Fruit fly (Drosophila melanogaster) whole organism, embryonic: ENCODE data around the gene CG12301.
A peak's percentile ranks its signal among the peaks of the same experiment; 100 is the strongest.

Experiments
- C15 ChIP-seq: fragments of 200-800 bp; sonication (Bioruptor generic); IDR thresholded peaks from 3 replicates; pipeline ENCODE4 v1.3.6; 2022; ENCODE audit warnings: missing biosample characterization, missing genetic modification characterization
- CG10366 ChIP-seq: fragments of 200-800 bp; sonication (Bioruptor generic); IDR thresholded peaks from 2 replicates; pipeline ENCODE4 v1.3.6; 2022; ENCODE audit warnings: missing biosample characterization, missing genetic modification characterization
- CG10979 ChIP-seq: fragments of 200-800 bp; sonication (Bioruptor generic); optimal IDR thresholded peaks from 2 replicates; lab custom pipeline; 2018; ENCODE audit warnings: missing biosample characterization, mild to moderate bottlenecking, missing genetic modification characterization, moderate library complexity
- CG11398 ChIP-seq: fragments of 200-800 bp; sonication (Bioruptor generic); optimal IDR thresholded peaks from 2 replicates; lab custom pipeline; 2016; ENCODE audit warnings: missing biosample characterization, missing genetic modification characterization
- CG11560 ChIP-seq: fragments of 200-800 bp; sonication (Bioruptor generic); IDR thresholded peaks from 3 replicates; pipeline ENCODE4 v1.3.6; 2022; ENCODE audit warnings: missing biosample characterization, missing genetic modification characterization
- CG11695 ChIP-seq: fragments of 200-800 bp; sonication (Bioruptor generic); IDR thresholded peaks from 3 replicates; pipeline ENCODE4 v1.3.6; 2022; ENCODE audit warnings: missing biosample characterization, missing genetic modification characterization
- CG13894 ChIP-seq: fragments of 200-800 bp; sonication (Bioruptor generic); optimal IDR thresholded peaks from 3 replicates; lab custom pipeline; 2018; ENCODE audit warnings: missing biosample characterization, mild to moderate bottlenecking, missing genetic modification characterization, moderate library complexity
- CG15479 ChIP-seq: fragments of 200-800 bp; sonication (Bioruptor generic); optimal IDR thresholded peaks from 3 replicates; lab custom pipeline; 2019; ENCODE audit warnings: missing biosample characterization, mild to moderate bottlenecking, missing genetic modification characterization, moderate library complexity
- CG16813 ChIP-seq: fragments of 200-800 bp; sonication (Bioruptor generic); IDR thresholded peaks from 3 replicates; pipeline ENCODE4 v1.3.6; 2022; ENCODE audit warnings: missing biosample characterization, missing genetic modification characterization; ENCODE audit not compliant: partially characterized antibody
- CG2678 ChIP-seq: fragments of 200-800 bp; sonication (Bioruptor generic); optimal IDR thresholded peaks from 3 replicates; lab custom pipeline; 2019; ENCODE audit warnings: missing biosample characterization, mild to moderate bottlenecking, missing genetic modification characterization, moderate library complexity
- CG30020 ChIP-seq: fragments of 200-800 bp; optimal IDR thresholded peaks from 2 replicates; lab custom pipeline; 2019; ENCODE audit warnings: missing biosample characterization, mild to moderate bottlenecking, missing genetic modification characterization, moderate library complexity
- CG31365 ChIP-seq: fragments of 200-800 bp; sonication (Bioruptor generic); optimal IDR thresholded peaks from 2 replicates; lab custom pipeline; 2018; ENCODE audit warnings: missing biosample characterization, mild to moderate bottlenecking, missing genetic modification characterization
- CG31441 ChIP-seq: fragments of 200-800 bp; sonication (Bioruptor generic); IDR thresholded peaks from 2 replicates; pipeline ENCODE4 v1.3.6; 2022; ENCODE audit warnings: missing biosample characterization, missing genetic modification characterization
- CG4282 ChIP-seq: fragments of 200-800 bp; sonication (Bioruptor generic); optimal IDR thresholded peaks from 2 replicates; lab custom pipeline; 2016; ENCODE audit warnings: missing biosample characterization, missing genetic modification characterization
- CG4707 ChIP-seq: fragments of 200-800 bp; sonication (Bioruptor generic); optimal IDR thresholded peaks from 2 replicates; lab custom pipeline; 2018; ENCODE audit warnings: missing biosample characterization, mild to moderate bottlenecking, missing genetic modification characterization, moderate library complexity
- CG6689 ChIP-seq: fragments of 200-800 bp; sonication (Bioruptor generic); IDR thresholded peaks from 2 replicates; pipeline ENCODE4 v1.3.6; 2022; ENCODE audit warnings: missing biosample characterization, missing genetic modification characterization
- CG6765 ChIP-seq: fragments of 200-800 bp; sonication (Bioruptor generic); optimal IDR thresholded peaks from 3 replicates; lab custom pipeline; 2017; ENCODE audit warnings: missing biosample characterization, mild to moderate bottlenecking, missing genetic modification characterization
- CG6791 ChIP-seq: fragments of 200-800 bp; sonication (Bioruptor generic); IDR thresholded peaks from 3 replicates; pipeline ENCODE4 v1.3.6; 2022; ENCODE audit warnings: missing biosample characterization, missing genetic modification characterization; ENCODE audit not compliant: partially characterized antibody
- CG7357 ChIP-seq: fragments of 200-800 bp; sonication (Bioruptor generic); IDR thresholded peaks from 3 replicates; pipeline ENCODE4 v1.3.6; 2022; ENCODE audit warnings: missing biosample characterization, missing genetic modification characterization
- CG7372 ChIP-seq: fragments of 200-800 bp; sonication (Bioruptor generic); IDR thresholded peaks from 2 replicates; pipeline ENCODE4 v1.3.6; 2022; ENCODE audit warnings: missing biosample characterization, missing genetic modification characterization
- Dfd ChIP-seq, 2 experiments: fragments of >200 bp; optimal IDR thresholded peaks; 2 replicates each; lab custom pipeline; 2017; ENCODE audit warnings: missing biosample characterization in 2 of 2, missing genetic modification characterization in 2 of 2
- Dll ChIP-seq: fragments of 200-800 bp; sonication (Bioruptor generic); IDR thresholded peaks from 4 replicates; pipeline ENCODE4 v1.3.6; 2022; ENCODE audit warnings: missing biosample characterization, missing genetic modification characterization; ENCODE audit not compliant: partially characterized antibody
- E2f1 ChIP-seq: fragments of 200-800 bp; sonication (Bioruptor generic); IDR thresholded peaks from 2 replicates; pipeline ENCODE4 v1.3.6; 2022; ENCODE audit warnings: missing biosample characterization, missing genetic modification characterization
- Ets97D ChIP-seq: fragments of 200-800 bp; sonication (Bioruptor generic); optimal IDR thresholded peaks from 3 replicates; lab custom pipeline; 2016; ENCODE audit warnings: missing biosample characterization, missing genetic modification characterization
- H15 ChIP-seq: fragments of 200-800 bp; sonication (Bioruptor generic); IDR thresholded peaks from 3 replicates; pipeline ENCODE4 v1.3.6; 2022; ENCODE audit warnings: missing biosample characterization, missing genetic modification characterization
- HmgZ ChIP-seq: fragments of 200-800 bp; sonication (Bioruptor generic); optimal IDR thresholded peaks from 2 replicates; lab custom pipeline; 2018; ENCODE audit warnings: missing biosample characterization, mild to moderate bottlenecking, missing genetic modification characterization
- Hsf ChIP-seq: fragments of 200-800 bp; sonication (Bioruptor generic); optimal IDR thresholded peaks from 3 replicates; lab custom pipeline; 2016; ENCODE audit warnings: missing biosample characterization, missing genetic modification characterization
- Lpt ChIP-seq: fragments of >200 bp; optimal IDR thresholded peaks from 2 replicates; lab custom pipeline; 2018; ENCODE audit warnings: missing biosample characterization, missing genetic modification characterization
- MTF-1 ChIP-seq: fragments of 200-800 bp; sonication (Bioruptor generic); optimal IDR thresholded peaks from 2 replicates; lab custom pipeline; 2018; ENCODE audit warnings: missing biosample characterization, mild to moderate bottlenecking, missing genetic modification characterization, borderline replicate concordance
- NFAT ChIP-seq: fragments of 200-800 bp; sonication (Bioruptor generic); IDR thresholded peaks from 2 replicates; pipeline ENCODE4 v1.3.6; 2022; ENCODE audit warnings: missing biosample characterization, missing genetic modification characterization
- Optix ChIP-seq: fragments of 200-800 bp; sonication (Bioruptor generic); IDR thresholded peaks from 3 replicates; pipeline ENCODE4 v1.3.6; 2022; ENCODE audit warnings: missing biosample characterization, missing genetic modification characterization
- Vsx1 ChIP-seq: fragments of 200-800 bp; sonication (Bioruptor generic); optimal IDR thresholded peaks from 2 replicates; lab custom pipeline; 2017; ENCODE audit warnings: missing biosample characterization, mild to moderate bottlenecking, missing genetic modification characterization, missing genetic modification reagents
- YL-1 ChIP-seq: fragments of 200-800 bp; sonication (Bioruptor generic); optimal IDR thresholded peaks from 3 replicates; lab custom pipeline; 2017; ENCODE audit warnings: missing biosample characterization, mild to moderate bottlenecking, missing genetic modification characterization
- crol ChIP-seq: fragments of 200-800 bp; sonication (Bioruptor generic); IDR thresholded peaks from 2 replicates; pipeline ENCODE4 v1.3.6; 2022; ENCODE audit warnings: missing biosample characterization, missing genetic modification characterization
- dati ChIP-seq: fragments of 200-800 bp; sonication (Bioruptor generic); IDR thresholded peaks from 2 replicates; pipeline ENCODE4 v1.3.6; 2022; ENCODE audit warnings: missing biosample characterization, missing genetic modification characterization
- dysf ChIP-seq: fragments of 200-800 bp; sonication (Bioruptor generic); IDR thresholded peaks from 3 replicates; pipeline ENCODE4 v1.3.6; 2022; ENCODE audit warnings: missing biosample characterization, missing genetic modification characterization
- fd64A ChIP-seq: fragments of 200-800 bp; sonication (Bioruptor generic); optimal IDR thresholded peaks from 3 replicates; lab custom pipeline; 2018; ENCODE audit warnings: missing biosample characterization, mild to moderate bottlenecking, missing genetic modification characterization
- gro ChIP-seq: fragments of 200-800 bp; sonication (Bioruptor generic); optimal IDR thresholded peaks from 2 replicates; lab custom pipeline; 2016; ENCODE audit warnings: missing biosample characterization, missing genetic modification characterization
- inv ChIP-seq: fragments of 200-800 bp; sonication (Bioruptor generic); IDR thresholded peaks from 2 replicates; pipeline ENCODE4 v1.3.6; 2022; ENCODE audit warnings: missing biosample characterization, missing genetic modification characterization; ENCODE audit not compliant: partially characterized antibody
- mld ChIP-seq: fragments of 200-800 bp; sonication (Bioruptor generic); IDR thresholded peaks from 3 replicates; pipeline ENCODE4 v1.3.6; 2022; ENCODE audit warnings: missing biosample characterization, missing genetic modification characterization; ENCODE audit not compliant: partially characterized antibody
- nerfin-2 ChIP-seq: fragments of 200-800 bp; sonication (Bioruptor generic); IDR thresholded peaks from 2 replicates; pipeline ENCODE4 v1.3.6; 2022; ENCODE audit warnings: missing biosample characterization, missing genetic modification characterization; ENCODE audit not compliant: partially characterized antibody
- org-1 ChIP-seq: fragments of 200-800 bp; sonication (Bioruptor generic); optimal IDR thresholded peaks from 2 replicates; lab custom pipeline; 2017; ENCODE audit warnings: missing biosample characterization, missing genetic modification characterization
- pan ChIP-seq, 4 experiments: fragments of >200 bp in 3 of 4; fragments of 200-800 bp in 1 of 4; sonication (Bioruptor generic) in 1 of 4; optimal IDR thresholded peaks in 3 of 4; IDR thresholded peaks in 1 of 4; 2 replicates each; pipeline versions ENCODE4 v1.3.6 to Lab custom; 2017 to 2022; ENCODE audit warnings: missing biosample characterization in 2 of 4, missing genetic modification characterization in 2 of 4, mixed read lengths in 1 of 4
- phol ChIP-seq: fragments of 200-800 bp; sonication (Bioruptor generic); optimal IDR thresholded peaks from 3 replicates; lab custom pipeline; 2018; ENCODE audit warnings: missing biosample characterization, mild to moderate bottlenecking, missing genetic modification characterization, moderate library complexity
- pzg ChIP-seq: fragments of 200-800 bp; sonication (Bioruptor generic); optimal IDR thresholded peaks from 3 replicates; lab custom pipeline; 2018; ENCODE audit warnings: missing biosample characterization, mild to moderate bottlenecking, missing genetic modification characterization, moderate library complexity
- repo ChIP-seq: fragments of 200-800 bp; sonication (Bioruptor generic); optimal IDR thresholded peaks from 2 replicates; lab custom pipeline; 2016; ENCODE audit warnings: missing biosample characterization, missing genetic modification characterization
- run ChIP-seq: fragments of 200-800 bp; sonication (Bioruptor generic); optimal IDR thresholded peaks from 3 replicates; lab custom pipeline; 2018; ENCODE audit warnings: missing biosample characterization, mild to moderate bottlenecking, missing genetic modification characterization
- trem ChIP-seq: fragments of 200-800 bp; optimal IDR thresholded peaks from 3 replicates; lab custom pipeline; 2019; ENCODE audit warnings: missing biosample characterization, mild to moderate bottlenecking, missing genetic modification characterization, moderate library complexity
- wdn ChIP-seq: fragments of 200-800 bp; sonication (Bioruptor generic); IDR thresholded peaks from 2 replicates; pipeline ENCODE4 v1.3.6; 2022; ENCODE audit warnings: missing biosample characterization, missing genetic modification characterization
- wek ChIP-seq: fragments of 200-800 bp; sonication (Bioruptor generic); optimal IDR thresholded peaks from 3 replicates; lab custom pipeline; 2018; ENCODE audit warnings: missing biosample characterization, mild to moderate bottlenecking, missing genetic modification characterization, moderate library complexity
- zen2 ChIP-seq: fragments of 200-800 bp; sonication (Bioruptor generic); IDR thresholded peaks from 3 replicates; pipeline ENCODE4 v1.3.6; 2022; ENCODE audit warnings: missing biosample characterization, missing genetic modification characterization; ENCODE audit not compliant: partially characterized antibody

Gene CG12301

DNA sequence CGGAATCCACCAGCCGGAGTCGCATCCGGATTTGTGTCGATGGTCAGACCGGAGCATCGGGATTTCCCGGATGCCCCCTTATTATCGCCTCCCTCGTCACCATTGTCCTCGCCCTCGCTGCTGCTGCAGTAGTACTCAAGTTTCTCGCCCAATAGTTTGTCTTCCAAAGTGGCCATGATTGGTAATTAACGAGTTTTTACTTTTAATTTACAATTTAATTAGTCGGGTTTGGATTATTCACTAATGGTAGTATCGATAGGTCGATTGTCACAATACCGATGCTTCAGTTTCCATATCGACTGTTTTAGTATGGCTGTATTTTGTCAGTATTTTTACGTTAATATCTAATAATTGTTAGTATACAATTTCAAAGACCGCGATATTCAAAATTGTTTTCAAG, 29.5 kb downstream of the CG12301 start, which contains the start of gene CG7650 (continued):
- TF ChIP-seq wdn (no peak), Hsf (GFP tag; lab: Kevin White, UChicago) (no peak), CG31365 (tag; lab: Kevin White, UChicago) (no peak), run (tag; lab: Kevin White, UChicago) (no peak), CG10366 (GFP tag; lab: Robert Waterston, UW) (no peak), crol (GFP tag; lab: Robert Waterston, UW) (no peak), dysf (GFP tag; lab: Robert Waterston, UW) (no peak), YL-1 (GFP tag; lab: Kevin White, UChicago) (peak; percentile 74), CG16813 (GFP tag; lab: Robert Waterston, UW) (peak; percentile 77), Dfd (GFP tag; optimal IDR thresholded peaks at IDR 0.05; lab: Kevin White, UChicago) (no peak), inv (GFP tag; lab: Robert Waterston, UW) (peak; percentile 75), phol (tag; lab: Kevin White, UChicago) (peak; percentile 9), MTF-1 (GFP tag; lab: Kevin White, UChicago) (no peak), CG4282 (GFP tag; lab: Kevin White, UChicago) (no peak), gro (GFP tag; lab: Kevin White, UChicago) (no peak), repo (no peak), CG10979 (tag; lab: Kevin White, UChicago) (no peak), fd64A (GFP tag; lab: Kevin White, UChicago) (no peak), E2f1 (GFP tag; lab: Robert Waterston, UW) (no peak), CG15479 (GFP tag; lab: Kevin White, UChicago) (no peak), mld (GFP tag; lab: Robert Waterston, UW) (peak; percentile 74; the same call in 2 of the 3 replicates), pzg (GFP tag; lab: Kevin White, UChicago) (peak; percentile 81), CG2678 (tag; lab: Kevin White, UChicago) (no peak), Optix (GFP tag; lab: Robert Waterston, UW) (no peak), CG7357 (GFP tag; lab: Robert Waterston, UW) (no peak), CG4707 (GFP tag; lab: Kevin White, UChicago) (no peak), CG11398 (GFP tag; lab: Kevin White, UChicago) (no peak), zen2 (GFP tag; lab: Robert Waterston, UW) (peak; percentile 93), Vsx1 (GFP tag; lab: Kevin White, UChicago) (no peak), CG31441 (no peak), Ets97D (GFP tag; lab: Kevin White, UChicago) (peak; percentile 12), Dll (GFP tag; lab: Robert Waterston, UW) (peak; percentile 96), CG11695 (GFP tag; lab: Robert Waterston, UW) (no peak), trem (tag; lab: Kevin White, UChicago) (peak; percentile 54), C15 (GFP tag; lab: Robert Waterston, UW) (no peak), CG13894 (tag; lab: Kevin White, UChicago) (no peak), CG6765 (GFP tag; lab: Kevin White, UChicago) (no peak), CG6689 (GFP tag; lab: Robert Waterston, UW) (no peak), H15 (GFP tag; lab: Robert Waterston, UW) (no peak), nerfin-2 (GFP tag; lab: Robert Waterston, UW) (peak; percentile 60; the same call in 1 of the 2 replicates), CG11560 (tag; lab: Robert Waterston, UW) (no peak), CG30020 (no peak), dati (GFP tag; lab: Robert Waterston, UW) (no peak), NFAT (GFP tag; lab: Robert Waterston, UW) (no peak), pan (optimal IDR thresholded peaks at IDR 0.05; lab: Kevin White, UChicago) (no peak), pan (GFP tag; optimal IDR thresholded peaks at IDR 0.05 in 1 of 2, IDR thresholded peaks at IDR 0.05 in 1 of 2) (no peak), CG6791 (GFP tag; lab: Robert Waterston, UW) (peak; percentile 88), CG7372 (GFP tag; lab: Robert Waterston, UW) (no peak), Lpt (GFP tag; lab: Kevin White, UChicago) (no peak), org-1 (GFP tag; lab: Kevin White, UChicago) (no peak), wek (GFP tag; lab: Kevin White, UChicago) (no peak), HmgZ (tag; lab: Kevin White, UChicago) (peak; percentile 37)
